ENCODE assay signal across 5 fruit fly cellular contexts in the genomic region with DNA sequence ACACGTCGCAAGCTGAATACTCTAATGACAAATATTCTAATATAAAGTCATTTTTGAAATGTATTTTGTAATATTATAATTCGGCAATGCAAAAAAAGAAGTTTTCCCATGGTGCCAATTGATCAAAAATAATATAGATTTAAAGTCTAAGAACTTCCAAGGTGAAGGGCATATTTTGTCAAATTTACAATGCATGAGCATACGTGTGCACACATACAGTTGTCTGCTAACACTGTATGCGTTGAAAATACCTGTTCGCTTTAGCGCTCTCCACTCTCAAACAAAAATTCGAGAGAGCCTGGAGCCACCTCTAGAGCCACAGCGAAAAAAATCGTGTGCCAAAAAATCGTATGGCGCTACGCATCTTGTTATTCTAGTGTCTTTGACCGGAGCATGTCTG.
A peak's percentile ranks its signal among the peaks of the same experiment; 100 is the strongest.
TF ChIP-seq lines count a peak whose summit lies in the region.
"Not testable (repeated sequence)": the region's sequence is repeated elsewhere in the genome, so short reads cannot be mapped to it uniquely, and the experiment has no call there.

No protein-coding gene starts in this region.

- TF ChIP-seq CTCF in whole organism, embryonic (GFP tag; optimal IDR thresholded peaks at IDR 0.05; lab: Kevin White, UChicago), result not testable (repeated sequence)

TF ChIP-seq in whole organism, adult, 20 proteins besides CTCF, POLR2A, EP300 and RAD21:
- TF ChIP-seq bab1 (GFP tag; optimal IDR thresholded peaks at IDR 0.05; lab: Kevin White, UChicago) (peak; percentile 3), CG7101 (tag; optimal IDR thresholded peaks at IDR 0.05; lab: Kevin White, UChicago) (peak; percentile 9), tj (GFP tag; optimal IDR thresholded peaks at IDR 0.05; lab: Kevin White, UChicago) (peak; percentile 38)

TF ChIP-seq in whole organism, embryonic, 481 proteins besides CTCF, POLR2A, EP300 and RAD21 (continues in another document):
- TF ChIP-seq cg (GFP tag; optimal IDR thresholded peaks at IDR 0.05; lab: Kevin White, UChicago), result peak; percentile 55
- peak; percentile 90 for TF ChIP-seq row (GFP tag; IDR thresholded peaks at IDR 0.05; lab: Robert Waterston, UW)
- peak; percentile 40 for TF ChIP-seq Xbp1 (GFP tag; optimal IDR thresholded peaks at IDR 0.05; lab: Kevin White, UChicago)
- peak; percentile 36; the same call in 1 of the 2 replicates for TF ChIP-seq al (GFP tag; IDR thresholded peaks at IDR 0.05; lab: Robert Waterston, UW)
- TF ChIP-seq yki (optimal IDR thresholded peaks at IDR 0.05; lab: Kevin White, UChicago), result peak; percentile 35
- peak; percentile 96 for TF ChIP-seq D19A (tag; optimal IDR thresholded peaks at IDR 0.05; lab: Kevin White, UChicago)
- peak; percentile 23 for TF ChIP-seq CG33213 (GFP tag; optimal IDR thresholded peaks at IDR 0.05; lab: Kevin White, UChicago)
- TF ChIP-seq onecut (GFP tag; IDR thresholded peaks at IDR 0.05; lab: Robert Waterston, UW), result peak; percentile 22; the same call in 1 of the 2 replicates
- TF ChIP-seq dimm (GFP tag; IDR thresholded peaks at IDR 0.05; lab: Robert Waterston, UW), result peak; percentile 51; the same call in 1 of the 2 replicates
- peak; percentile 42; the same call in 2 of the 3 replicates for TF ChIP-seq croc (GFP tag; conservative IDR thresholded peaks at IDR 0.05; lab: Robert Waterston, UW)
- peak; percentile 20 for TF ChIP-seq CG4424 (GFP tag; optimal IDR thresholded peaks at IDR 0.05; lab: Kevin White, UChicago)
- peak; percentile 6 for TF ChIP-seq CG1602 (GFP tag; optimal IDR thresholded peaks at IDR 0.05; lab: Kevin White, UChicago)
- TF ChIP-seq Ada2b (GFP tag; IDR thresholded peaks at IDR 0.05; lab: Robert Waterston, UW), result peak; percentile 77; the same call in 1 of the 2 replicates
- TF ChIP-seq CG30403 (GFP tag; optimal IDR thresholded peaks at IDR 0.05; lab: Kevin White, UChicago), result peak; percentile 20
- peak; percentile 11 for TF ChIP-seq CG17912 (GFP tag; optimal IDR thresholded peaks at IDR 0.05; lab: Kevin White, UChicago)
- peak; percentile 22 for TF ChIP-seq fd96Cb (tag; optimal IDR thresholded peaks at IDR 0.05; lab: Kevin White, UChicago)
- TF ChIP-seq Xrp1 (GFP tag; IDR thresholded peaks at IDR 0.05; lab: Robert Waterston, UW), result peak; percentile 63
- TF ChIP-seq HmgZ (tag; optimal IDR thresholded peaks at IDR 0.05; lab: Kevin White, UChicago), result peak; percentile 0
- TF ChIP-seq dpn (GFP tag; optimal IDR thresholded peaks at IDR 0.05; lab: Kevin White, UChicago), result peak in 1 of 2 experiments; percentile 16

TF ChIP-seq in whole organism, prepupa, 60 proteins besides CTCF, POLR2A, EP300 and RAD21:
- TF ChIP-seq esn (GFP tag; optimal IDR thresholded peaks at IDR 0.05; lab: Kevin White, UChicago), result peak; percentile 38
- peak; percentile 4 for TF ChIP-seq Sox102F (GFP tag; optimal IDR thresholded peaks at IDR 0.05; lab: Kevin White, UChicago)
- peak; percentile 38 for TF ChIP-seq OdsH (GFP tag; optimal IDR thresholded peaks at IDR 0.05; lab: Kevin White, UChicago)
- peak; percentile 18 for TF ChIP-seq topi (GFP tag; optimal IDR thresholded peaks at IDR 0.05; lab: Kevin White, UChicago)
- peak; percentile 32 for TF ChIP-seq CG10631 (GFP tag; optimal IDR thresholded peaks at IDR 0.05; lab: Kevin White, UChicago)
- TF ChIP-seq Met (GFP tag; optimal IDR thresholded peaks at IDR 0.05; lab: Kevin White, UChicago), result peak; percentile 47
- TF ChIP-seq Hr39 (GFP tag; optimal IDR thresholded peaks at IDR 0.05; lab: Kevin White, UChicago), result peak; percentile 39
- TF ChIP-seq Hr4 (GFP tag; optimal IDR thresholded peaks at IDR 0.05; lab: Kevin White, UChicago), result peak; percentile 27
- peak; percentile 16 for TF ChIP-seq Ets21C (GFP tag; optimal IDR thresholded peaks at IDR 0.05; lab: Kevin White, UChicago)
- TF ChIP-seq acj6 (GFP tag; optimal IDR thresholded peaks at IDR 0.05; lab: Kevin White, UChicago), result peak; percentile 18
- peak; percentile 21 for TF ChIP-seq Sox14 (GFP tag; optimal IDR thresholded peaks at IDR 0.05; lab: Kevin White, UChicago)
- peak; percentile 35 for TF ChIP-seq cyc (GFP tag; optimal IDR thresholded peaks at IDR 0.05; lab: Kevin White, UChicago)
- peak; percentile 25 for TF ChIP-seq Smox (GFP tag; optimal IDR thresholded peaks at IDR 0.05; lab: Kevin White, UChicago)
- peak; percentile 25 for TF ChIP-seq pdm3 (GFP tag; optimal IDR thresholded peaks at IDR 0.05; lab: Kevin White, UChicago)
- TF ChIP-seq CG32006 (GFP tag; optimal IDR thresholded peaks at IDR 0.05; lab: Kevin White, UChicago), result peak; percentile 57
- TF ChIP-seq vri (GFP tag; optimal IDR thresholded peaks at IDR 0.05; lab: Kevin White, UChicago), result peak; percentile 13
- TF ChIP-seq achi (GFP tag; optimal IDR thresholded peaks at IDR 0.05; lab: Kevin White, UChicago), result peak; percentile 17
- TF ChIP-seq CG4318 (GFP tag; optimal IDR thresholded peaks at IDR 0.05; lab: Kevin White, UChicago), result peak; percentile 50
- peak; percentile 33 for TF ChIP-seq CG31627 (GFP tag; optimal IDR thresholded peaks at IDR 0.05; lab: Kevin White, UChicago)
- peak; percentile 32 for TF ChIP-seq lz (GFP tag; optimal IDR thresholded peaks at IDR 0.05; lab: Kevin White, UChicago)
- TF ChIP-seq svp (GFP tag; lab: Kevin White, UChicago), result peak; percentile 55

TF ChIP-seq in whole organism, pupa, 21 proteins besides CTCF, POLR2A, EP300 and RAD21:
- TF ChIP-seq CG8301 (tag; optimal IDR thresholded peaks at IDR 0.05; lab: Kevin White, UChicago), result peak; percentile 11
- TF ChIP-seq Pif1A (GFP tag; optimal IDR thresholded peaks at IDR 0.05; lab: Kevin White, UChicago), result peak; percentile 12
- TF ChIP-seq CG14655 (GFP tag; optimal IDR thresholded peaks at IDR 0.05; lab: Kevin White, UChicago), result peak; percentile 19

TF ChIP-seq in whole organism, wandering third instar larva, 38 proteins besides CTCF, POLR2A, EP300 and RAD21:
- TF ChIP-seq h (GFP tag; optimal IDR thresholded peaks at IDR 0.05; lab: Kevin White, UChicago) (peak; percentile 49), ey (GFP tag; optimal IDR thresholded peaks at IDR 0.05; lab: Kevin White, UChicago) (peak; percentile 40), Dif (GFP tag; optimal IDR thresholded peaks at IDR 0.05; lab: Kevin White, UChicago; ENCODE audit: partially characterized antibody) (peak; percentile 41), HLH106 (tag; optimal IDR thresholded peaks at IDR 0.05; lab: Kevin White, UChicago) (peak; percentile 45), woc (GFP tag; optimal IDR thresholded peaks at IDR 0.05; lab: Kevin White, UChicago) (peak; percentile 46), OdsH (GFP tag; optimal IDR thresholded peaks at IDR 0.05; lab: Kevin White, UChicago) (peak; percentile 36), Dfd (GFP tag; optimal IDR thresholded peaks at IDR 0.05; lab: Kevin White, UChicago) (peak; percentile 96), tai (GFP tag; optimal IDR thresholded peaks at IDR 0.05; lab: Kevin White, UChicago) (peak; percentile 36), psq (GFP tag; optimal IDR thresholded peaks at IDR 0.05; lab: Kevin White, UChicago) (peak; percentile 16), foxo (GFP tag; optimal IDR thresholded peaks at IDR 0.05; lab: Kevin White, UChicago) (peak in 1 of 2 experiments; percentile 56), Hnf4 (GFP tag; optimal IDR thresholded peaks at IDR 0.05; lab: Kevin White, UChicago) (peak; percentile 8), fru (GFP tag; optimal IDR thresholded peaks at IDR 0.05; lab: Kevin White, UChicago) (peak; percentile 46), rgr (GFP tag; optimal IDR thresholded peaks at IDR 0.05; lab: Kevin White, UChicago) (peak; percentile 43)
